Worm (Caenorhabditis elegans) whole organism, L1 larva: Measurements from ENCODE around the gene ZK1248.20.

Experiments
- C04F5.9 ChIP-seq: sonication (generic microtip); optimal IDR thresholded peaks from 2 replicates; lab custom pipeline; 2016; ENCODE audit warnings: missing genetic modification characterization, missing compliant biosample characterization
- C34B4.2 ChIP-seq: sonication (generic microtip); optimal IDR thresholded peaks from 2 replicates; lab custom pipeline; 2017; ENCODE audit warnings: mild to moderate bottlenecking, missing genetic modification characterization, missing compliant biosample characterization
- F16B12.6 ChIP-seq: fragments of 150-350 bp; optimal IDR thresholded peaks from 2 replicates; lab custom pipeline; 2014; ENCODE audit warnings: missing biosample characterization, missing genetic modification characterization
- Y116A8C.19 ChIP-seq: sonication (generic microtip); optimal IDR thresholded peaks from 2 replicates; lab custom pipeline; 2016; ENCODE audit warnings: missing compliant biosample characterization, missing genetic modification characterization, borderline replicate concordance
- alr-1 ChIP-seq: fragments of 200-800 bp; sonication (Bioruptor generic); optimal IDR thresholded peaks from 2 replicates; lab custom pipeline; 2018; ENCODE audit warnings: borderline replicate concordance, mild to moderate bottlenecking, missing genetic modification characterization, missing compliant biosample characterization
- blmp-1 ChIP-seq: fragments of 150-350 bp; optimal IDR thresholded peaks from 2 replicates; lab custom pipeline; 2014; ENCODE audit warnings: missing biosample characterization, missing genetic modification characterization
- ceh-63 ChIP-seq: fragments of 200-800 bp; sonication (Bioruptor generic); optimal IDR thresholded peaks from 2 replicates; lab custom pipeline; 2018; ENCODE audit warnings: mild to moderate bottlenecking, missing genetic modification characterization, missing compliant biosample characterization
- ceh-8 ChIP-seq: fragments of 200-800 bp; sonication (Bioruptor generic); optimal IDR thresholded peaks from 2 replicates; lab custom pipeline; 2018; ENCODE audit warnings: mild to moderate bottlenecking, missing genetic modification characterization, moderate library complexity, missing compliant biosample characterization
- ceh-82 ChIP-seq, 3 experiments: fragments of 150-350 bp in 1 of 3; sonication (generic microtip) in 2 of 3; optimal IDR thresholded peaks; 2 replicates each; lab custom pipeline; 2014 to 2017; ENCODE audit warnings: missing biosample characterization in 3 of 3, missing genetic modification characterization in 3 of 3
- ceh-90 ChIP-seq: sonication (generic microtip); optimal IDR thresholded peaks from 2 replicates; lab custom pipeline; 2016; ENCODE audit warnings: missing genetic modification characterization, missing compliant biosample characterization
- dpl-1 ChIP-seq, 3 experiments: fragments of 150-350 bp in 2 of 3; sonication (generic microtip) in 1 of 3; optimal IDR thresholded peaks; 2 replicates each; lab custom pipeline; 2014 to 2017; ENCODE audit warnings: missing biosample characterization in 3 of 3, missing genetic modification characterization in 3 of 3, missing genetic modification reagents in 3 of 3
- dsc-1 ChIP-seq: sonication (generic microtip); optimal IDR thresholded peaks from 2 replicates; lab custom pipeline; 2016; ENCODE audit warnings: mild to moderate bottlenecking, missing genetic modification characterization, missing compliant biosample characterization
- efl-1 ChIP-seq, 4 experiments: fragments of 150-350 bp; optimal IDR thresholded peaks in 3 of 4; peaks in 1 of 4; 1 replicate in 1 of 4; 2 replicates in 3 of 4; lab custom pipeline; 2014; ENCODE audit warnings: missing biosample characterization in 2 of 4, missing genetic modification characterization in 2 of 4, missing genetic modification reagents in 2 of 4
- egl-13 ChIP-seq: sonication (generic microtip); optimal IDR thresholded peaks from 2 replicates; lab custom pipeline; 2016; ENCODE audit warnings: missing genotype, missing genetic modification reagents, missing genetic modification characterization, missing compliant biosample characterization
- elt-2 ChIP-seq: sonication (generic microtip); optimal IDR thresholded peaks from 2 replicates; lab custom pipeline; 2016; ENCODE audit warnings: missing genetic modification characterization, mild to moderate bottlenecking, inconsistent platforms, missing compliant biosample characterization, missing genetic modification reagents
- elt-3 ChIP-seq, 6 experiments: fragments of 150-350 bp in 1 of 6; sonication (generic microtip); optimal IDR thresholded peaks; 2 replicates each; lab custom pipeline; 2017 to 2018; ENCODE audit warnings: missing biosample characterization in 6 of 6, missing genetic modification characterization in 6 of 6, inconsistent platforms in 1 of 6
- fkh-10 ChIP-seq: sonication (generic microtip); optimal IDR thresholded peaks from 2 replicates; lab custom pipeline; 2017; ENCODE audit warnings: missing biosample characterization, missing genetic modification reagents, missing genetic modification characterization
- fkh-4 ChIP-seq: sonication (generic microtip); optimal IDR thresholded peaks from 2 replicates; lab custom pipeline; 2016; ENCODE audit warnings: missing compliant biosample characterization, missing genetic modification characterization, borderline replicate concordance
- grh-1 ChIP-seq: fragments of 200-800 bp; sonication (Bioruptor generic); IDR thresholded peaks from 2 replicates; pipeline ENCODE4 v1.3.6; 2022; ENCODE audit warnings: missing genetic modification reagents, missing genetic modification characterization, missing compliant biosample characterization
- hlh-4 ChIP-seq: sonication (generic microtip); optimal IDR thresholded peaks from 2 replicates; lab custom pipeline; 2016; ENCODE audit warnings: mild to moderate bottlenecking, missing genetic modification characterization, missing compliant biosample characterization
- hpl-2 ChIP-seq: fragments of 150-350 bp; optimal IDR thresholded peaks from 2 replicates; lab custom pipeline; 2014; ENCODE audit warnings: missing biosample characterization, missing genetic modification reagents, missing genetic modification characterization
- irx-1 ChIP-seq: sonication (generic microtip); optimal IDR thresholded peaks from 2 replicates; lab custom pipeline; 2016; ENCODE audit warnings: missing genetic modification characterization, missing compliant biosample characterization
- lin-13 ChIP-seq: fragments of 150-350 bp; optimal IDR thresholded peaks from 2 replicates; lab custom pipeline; 2014; ENCODE audit warnings: missing biosample characterization, missing genetic modification reagents, missing genetic modification characterization
- lin-14 ChIP-seq: fragments of 200-800 bp; sonication (Bioruptor generic); optimal IDR thresholded peaks from 2 replicates; lab custom pipeline; 2018; ENCODE audit warnings: mild to moderate bottlenecking, missing genetic modification characterization, moderate library complexity, missing compliant biosample characterization
- lin-39 ChIP-seq: fragments of 150-350 bp; optimal IDR thresholded peaks from 2 replicates; lab custom pipeline; 2014; ENCODE audit warnings: missing biosample characterization, missing genetic modification reagents, missing genetic modification characterization
- lir-3 ChIP-seq: sonication (generic microtip); optimal IDR thresholded peaks from 2 replicates; lab custom pipeline; 2016; ENCODE audit warnings: mild to moderate bottlenecking, missing genetic modification characterization, moderate library complexity, missing compliant biosample characterization; ENCODE audit not compliant: poor library complexity
- lsy-2 ChIP-seq, 2 experiments: fragments of 150-350 bp; optimal IDR thresholded peaks; 2 replicates each; lab custom pipeline; 2014; ENCODE audit warnings: missing biosample characterization in 2 of 2, missing genetic modification characterization in 2 of 2
- mdl-1 ChIP-seq, 2 experiments: fragments of 150-350 bp; optimal IDR thresholded peaks; 2 replicates each; lab custom pipeline; 2014 to 2017; ENCODE audit warnings: missing biosample characterization in 2 of 2, missing genetic modification characterization in 2 of 2, inconsistent platforms in 1 of 2
- mef-2 ChIP-seq: fragments of 150-350 bp; optimal IDR thresholded peaks from 2 replicates; lab custom pipeline; 2014; ENCODE audit warnings: missing biosample characterization, missing genetic modification characterization
- nhr-11 ChIP-seq: fragments of 150-350 bp; optimal IDR thresholded peaks from 2 replicates; lab custom pipeline; 2014; ENCODE audit warnings: missing biosample characterization, missing genetic modification characterization
- nhr-19 ChIP-seq: fragments of 200-800 bp; sonication (Bioruptor generic); conservative IDR thresholded peaks from 2 replicates; pipeline ENCODE4 v1.3.6; 2022; ENCODE audit warnings: missing genetic modification characterization, missing compliant biosample characterization
- nhr-20 ChIP-seq: sonication (generic microtip); optimal IDR thresholded peaks from 2 replicates; lab custom pipeline; 2016; ENCODE audit warnings: mild to moderate bottlenecking, missing genetic modification characterization, missing compliant biosample characterization
- nhr-28 ChIP-seq: fragments of 150-350 bp; optimal IDR thresholded peaks from 2 replicates; lab custom pipeline; 2014; ENCODE audit warnings: missing biosample characterization, missing genetic modification characterization
- nhr-71 ChIP-seq: sonication (generic microtip); optimal IDR thresholded peaks from 2 replicates; lab custom pipeline; 2016; ENCODE audit warnings: mild to moderate bottlenecking, missing genetic modification characterization, moderate library complexity, missing compliant biosample characterization
- nhr-90 ChIP-seq: sonication (generic microtip); optimal IDR thresholded peaks from 2 replicates; lab custom pipeline; 2016; ENCODE audit warnings: mild to moderate bottlenecking, missing genetic modification characterization, missing compliant biosample characterization; ENCODE audit not compliant: poor library complexity
- pag-3 ChIP-seq: sonication (generic microtip); optimal IDR thresholded peaks from 2 replicates; lab custom pipeline; 2017; ENCODE audit warnings: missing genetic modification characterization, mild to moderate bottlenecking, missing compliant biosample characterization, antibody characterized with exemption, borderline replicate concordance; ENCODE audit not compliant: insufficient read depth
- rnt-1 ChIP-seq: sonication (generic microtip); optimal IDR thresholded peaks from 2 replicates; lab custom pipeline; 2016; ENCODE audit warnings: mild to moderate bottlenecking, missing genetic modification characterization, moderate library complexity, missing compliant biosample characterization
- skn-1 ChIP-seq: fragments of 150-350 bp; optimal IDR thresholded peaks from 2 replicates; lab custom pipeline; 2014; ENCODE audit warnings: missing biosample characterization, missing genetic modification characterization
- snu-23 ChIP-seq: sonication (generic microtip); optimal IDR thresholded peaks from 2 replicates; lab custom pipeline; 2016; ENCODE audit warnings: missing genetic modification characterization, missing compliant biosample characterization
- tbx-2 ChIP-seq: sonication (generic microtip); optimal IDR thresholded peaks from 2 replicates; lab custom pipeline; 2016; ENCODE audit warnings: missing genetic modification characterization, missing compliant biosample characterization
- unc-30 ChIP-seq: sonication (generic microtip); optimal IDR thresholded peaks from 2 replicates; lab custom pipeline; 2017; ENCODE audit warnings: missing biosample characterization, missing genetic modification characterization
- unc-62 ChIP-seq: fragments of 150-350 bp; optimal IDR thresholded peaks from 2 replicates; lab custom pipeline; 2014; ENCODE audit warnings: missing biosample characterization, missing genetic modification reagents, missing genetic modification characterization
- unc-86 ChIP-seq: sonication (generic microtip); optimal IDR thresholded peaks from 2 replicates; lab custom pipeline; 2016; ENCODE audit warnings: missing genetic modification characterization, missing compliant biosample characterization
- zag-1 ChIP-seq: fragments of 150-350 bp; optimal IDR thresholded peaks from 2 replicates; lab custom pipeline; 2014; ENCODE audit warnings: missing biosample characterization, missing genetic modification characterization
- zip-4 ChIP-seq: fragments of 200-800 bp; sonication (Bioruptor generic); optimal IDR thresholded peaks from 2 replicates; lab custom pipeline; 2018; ENCODE audit warnings: mild to moderate bottlenecking, missing genetic modification characterization, moderate library complexity, missing compliant biosample characterization
- ztf-11 ChIP-seq, 2 experiments: sonication (generic microtip); optimal IDR thresholded peaks; 2 replicates each; lab custom pipeline; 2016 to 2017; ENCODE audit warnings: missing genetic modification characterization in 2 of 2, missing biosample characterization in 1 of 2, missing compliant biosample characterization in 1 of 2
- ztf-4 ChIP-seq: fragments of 150-350 bp; optimal IDR thresholded peaks from 2 replicates; lab custom pipeline; 2014; ENCODE audit warnings: missing biosample characterization, missing genetic modification characterization

ZK1248.20 gene

ce11 chrII:5839227-5839626, 22.8 kb downstream of the ZK1248.20 start, which contains the start of gene ZK1248.19 (continued):
- TF ChIP-seq nhr-28 (tag; lab: Kevin White, UChicago) (no peak), zag-1 (tag; lab: Kevin White, UChicago) (no peak), dpl-1 (GFP tag; optimal IDR thresholded peaks at IDR 0.05; lab: Kevin White, UChicago) (peak; percentile 5 to 49 (median 31)), fkh-4 (tag; lab: Kevin White, UChicago) (no peak), ceh-90 (no peak), irx-1 (no peak), nhr-11 (tag; lab: Kevin White, UChicago) (no peak), lin-13 (GFP tag; lab: Kevin White, UChicago) (no peak), elt-3 (tag; optimal IDR thresholded peaks at IDR 0.05; lab: Kevin White, UChicago) (peak in 1 of 6 experiments; percentile 4), rnt-1 (peak; percentile 56), efl-1 (optimal IDR thresholded peaks at IDR 0.05; lab: Kevin White, UChicago) (peak; percentile 53 to 54), efl-1 (GFP tag; optimal IDR thresholded peaks at IDR 0.05 in 1 of 2; lab: Kevin White, UChicago) (peak; percentile 32 to 95), hpl-2 (GFP tag; lab: Kevin White, UChicago) (no peak), snu-23 (GFP tag; lab: Kevin White, UChicago) (peak; percentile 53), ceh-82 (tag; optimal IDR thresholded peaks at IDR 0.05; lab: Kevin White, UChicago) (peak in 1 of 3 experiments; percentile 13), pag-3 (tag; lab: Kevin White, UChicago) (no peak), ztf-11 (tag; optimal IDR thresholded peaks at IDR 0.05; lab: Kevin White, UChicago) (no peak), zip-4 (GFP tag; lab: Kevin White, UChicago) (no peak), lir-3 (tag; lab: Kevin White, UChicago) (no peak), unc-86 (tag; lab: Kevin White, UChicago) (no peak), nhr-19 (GFP tag; lab: Robert Waterston, UW) (no peak), skn-1 (no peak), hlh-4 (tag; lab: Kevin White, UChicago) (no peak), elt-2 (no peak), grh-1 (GFP tag; lab: Robert Waterston, UW) (no peak), mef-2 (no peak), lin-39 (tag; lab: Kevin White, UChicago) (no peak), lsy-2 (tag; optimal IDR thresholded peaks at IDR 0.05; lab: Kevin White, UChicago) (peak; percentile 42 to 58), nhr-20 (tag; lab: Kevin White, UChicago) (peak; percentile 39), F16B12.6 (tag; lab: Kevin White, UChicago) (peak; percentile 88), ceh-8 (no peak), alr-1 (tag; lab: Kevin White, UChicago) (no peak), tbx-2 (tag; lab: Kevin White, UChicago) (no peak), lin-14 (GFP tag; lab: Kevin White, UChicago) (peak; percentile 13), unc-30 (no peak), fkh-10 (no peak), ztf-4 (tag; lab: Kevin White, UChicago) (no peak), Y116A8C.19 (tag; lab: Kevin White, UChicago) (no peak), blmp-1 (tag; lab: Kevin White, UChicago) (no peak), egl-13 (tag; lab: Kevin White, UChicago) (no peak), nhr-71 (peak; percentile 43), ceh-63 (GFP tag; lab: Kevin White, UChicago) (no peak), nhr-90 (tag; lab: Kevin White, UChicago) (no peak), mdl-1 (tag; optimal IDR thresholded peaks at IDR 0.05; lab: Kevin White, UChicago) (no peak), C34B4.2 (tag; lab: Kevin White, UChicago) (no peak), dsc-1 (tag; lab: Kevin White, UChicago) (peak; percentile 14), unc-62 (GFP tag; lab: Kevin White, UChicago) (no peak), C04F5.9 (tag; lab: Kevin White, UChicago) (no peak)
